Worm (Caenorhabditis elegans): ENCODE measurements around the gene C55C3.7.

DNA sequence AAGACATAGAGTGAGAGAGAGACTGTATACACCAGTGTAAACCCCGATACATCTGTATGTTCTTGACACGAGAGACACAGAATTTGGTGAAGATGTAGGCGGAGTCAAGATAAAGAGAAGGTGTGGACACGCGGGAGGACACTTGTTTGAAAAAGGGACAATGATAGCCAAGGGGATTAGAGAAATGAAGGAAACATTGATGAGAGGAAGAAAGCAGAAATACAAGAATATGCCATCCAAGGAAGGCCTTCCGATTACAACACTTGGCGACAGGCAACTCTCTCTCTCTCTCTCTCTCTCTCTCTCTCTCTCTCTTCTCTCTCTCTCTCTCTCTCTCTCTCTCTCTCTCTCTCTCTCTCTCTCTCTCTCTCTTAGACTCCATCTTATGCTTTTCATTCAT lies 24.2 kb upstream of the C55C3.7 start:
- TF ChIP-seq F37D6.2 (tag; optimal IDR thresholded peaks at IDR 0.05) (no peak), hif-1 (tag; optimal IDR thresholded peaks at IDR 0.05) (no peak), mdt-29 (GFP tag; IDR thresholded peaks at IDR 0.05) (no peak)

Measured in whole organism, L4 larva.